Fruit fly (Drosophila melanogaster): Measurements from ENCODE around the gene DNAlig4.

The DNAlig4 gene

dm6 chrX:13644696-13645393 lies 22.8 kb downstream of the DNAlig4 start (continued):
- TF ChIP-seq achi (GFP tag; optimal IDR thresholded peaks at IDR 0.05) (peak; percentile 8), Met (GFP tag; optimal IDR thresholded peaks at IDR 0.05) (peak; percentile 21), CG6808 (GFP tag; optimal IDR thresholded peaks at IDR 0.05) (peak; percentile 83), CG3032 (tag; optimal IDR thresholded peaks at IDR 0.05) (peak; percentile 15), net (GFP tag; optimal IDR thresholded peaks at IDR 0.05) (peak; percentile 44), CG10631 (GFP tag; optimal IDR thresholded peaks at IDR 0.05) (no peak), Eip93F (GFP tag; optimal IDR thresholded peaks at IDR 0.05) (peak; percentile 71), CG8632 (GFP tag; optimal IDR thresholded peaks at IDR 0.05) (peak; percentile 33)

DNA sequence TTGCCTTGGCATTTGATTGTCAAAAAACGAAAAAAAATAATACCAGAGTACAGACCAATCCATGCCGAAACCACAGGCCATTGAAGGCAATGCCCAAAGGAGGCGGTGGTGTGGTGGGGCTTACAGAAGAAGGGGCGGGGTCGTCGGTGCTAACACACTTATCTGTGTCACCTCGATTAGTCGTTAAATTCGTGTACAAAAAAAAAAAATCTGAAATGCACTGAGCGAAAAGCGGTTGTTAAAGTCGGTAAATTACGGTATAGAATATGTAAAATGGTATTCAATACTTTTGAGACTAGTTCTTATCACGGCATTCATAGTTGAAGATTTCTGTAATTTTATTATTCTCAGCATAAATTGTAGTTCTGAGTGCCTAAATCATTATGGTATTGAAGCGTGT lies 23.6 kb downstream of the DNAlig4 start:
- no peak for TF ChIP-seq CG6808 (GFP tag; optimal IDR thresholded peaks at IDR 0.05)
- peak; percentile 78 for TF ChIP-seq topi (GFP tag; optimal IDR thresholded peaks at IDR 0.05)
- peak; percentile 42 for TF ChIP-seq vri (GFP tag; optimal IDR thresholded peaks at IDR 0.05)
- TF ChIP-seq dsx (GFP tag; optimal IDR thresholded peaks at IDR 0.05; ENCODE audit: poor library complexity, severe bottlenecking): no peak
- TF ChIP-seq CG9139 (GFP tag; optimal IDR thresholded peaks at IDR 0.05): no peak
- TF ChIP-seq OdsH (GFP tag; optimal IDR thresholded peaks at IDR 0.05): peak; percentile 66
- peak; percentile 64 for TF ChIP-seq cyc (GFP tag; optimal IDR thresholded peaks at IDR 0.05)
- peak; percentile 69 for TF ChIP-seq CG10631 (GFP tag; optimal IDR thresholded peaks at IDR 0.05)
- peak; percentile 41 for TF ChIP-seq CG8319 (GFP tag; optimal IDR thresholded peaks at IDR 0.05)
- TF ChIP-seq Met (GFP tag; optimal IDR thresholded peaks at IDR 0.05): peak; percentile 74
- TF ChIP-seq CG6854 (GFP tag; optimal IDR thresholded peaks at IDR 0.05): no peak
- peak; percentile 76 for TF ChIP-seq lz (GFP tag; optimal IDR thresholded peaks at IDR 0.05)
- TF ChIP-seq CG6792 (GFP tag; optimal IDR thresholded peaks at IDR 0.05): peak; percentile 72
- TF ChIP-seq Hr4 (GFP tag; optimal IDR thresholded peaks at IDR 0.05): no peak
- TF ChIP-seq CG32006 (GFP tag; optimal IDR thresholded peaks at IDR 0.05): peak; percentile 5
- TF ChIP-seq Gug (GFP tag; IDR thresholded peaks at IDR 0.05): peak; percentile 29; the same call in 1 of the 2 replicates
- peak; percentile 61 for TF ChIP-seq CG10669 (GFP tag; optimal IDR thresholded peaks at IDR 0.05)
- TF ChIP-seq Sox15 (GFP tag; optimal IDR thresholded peaks at IDR 0.05): peak; percentile 64
- TF ChIP-seq CG1621 (tag; optimal IDR thresholded peaks at IDR 0.05): peak; percentile 31
- no peak for TF ChIP-seq CG16779 (tag; optimal IDR thresholded peaks at IDR 0.05)
- TF ChIP-seq spab (GFP tag; optimal IDR thresholded peaks at IDR 0.05): peak; percentile 19
- TF ChIP-seq net (GFP tag; optimal IDR thresholded peaks at IDR 0.05): peak; percentile 24
- TF ChIP-seq esn (GFP tag; optimal IDR thresholded peaks at IDR 0.05): peak; percentile 77
- peak; percentile 69 for TF ChIP-seq svp (GFP tag)
- TF ChIP-seq CG8632 (GFP tag; optimal IDR thresholded peaks at IDR 0.05): peak; percentile 65
- TF ChIP-seq Eip75B (GFP tag; optimal IDR thresholded peaks at IDR 0.05): peak; percentile 62
- peak; percentile 52; the same call in 2 of the 3 replicates for TF ChIP-seq CG8119 (GFP tag; IDR thresholded peaks at IDR 0.05)
- no peak for TF ChIP-seq fd85E (GFP tag; optimal IDR thresholded peaks at IDR 0.05)
- peak; percentile 68 for TF ChIP-seq achi (GFP tag; optimal IDR thresholded peaks at IDR 0.05)
- TF ChIP-seq Hr39 (GFP tag; optimal IDR thresholded peaks at IDR 0.05): peak; percentile 76
- peak; percentile 62 for TF ChIP-seq CG34406 (GFP tag; optimal IDR thresholded peaks at IDR 0.05)
- peak; percentile 65 for TF ChIP-seq acj6 (GFP tag; optimal IDR thresholded peaks at IDR 0.05)
- TF ChIP-seq Smox (GFP tag; optimal IDR thresholded peaks at IDR 0.05): peak; percentile 71
- TF ChIP-seq CG7368 (GFP tag; optimal IDR thresholded peaks at IDR 0.05): peak; percentile 65
- TF ChIP-seq ss (GFP tag; optimal IDR thresholded peaks at IDR 0.05): peak in 1 of 2 experiments; percentile 23
- peak; percentile 91 for TF ChIP-seq Eip78C (GFP tag)
- peak; percentile 75 for TF ChIP-seq CG6163 (GFP tag; IDR thresholded peaks at IDR 0.05)
- TF ChIP-seq fd59A (GFP tag; optimal IDR thresholded peaks at IDR 0.05): peak; percentile 45
- TF ChIP-seq CG15336 (GFP tag; IDR thresholded peaks at IDR 0.05): peak; percentile 58
- TF ChIP-seq Eip93F (GFP tag; optimal IDR thresholded peaks at IDR 0.05): no peak
- no peak for TF ChIP-seq CG6276 (GFP tag; optimal IDR thresholded peaks at IDR 0.05)
- peak; percentile 71 for TF ChIP-seq CG31627 (GFP tag; optimal IDR thresholded peaks at IDR 0.05)
- no peak for TF ChIP-seq Blimp-1 (GFP tag; optimal IDR thresholded peaks at IDR 0.05)
- peak; percentile 44 for TF ChIP-seq CG11902 (GFP tag; optimal IDR thresholded peaks at IDR 0.05)
- TF ChIP-seq Hr38 (GFP tag; optimal IDR thresholded peaks at IDR 0.05): no peak
- no peak for TF ChIP-seq dac (GFP tag; optimal IDR thresholded peaks at IDR 0.05)
- peak; percentile 14 for TF ChIP-seq Ets96B (tag; optimal IDR thresholded peaks at IDR 0.05)
